Fruit fly (Drosophila melanogaster) whole organism, embryonic: ENCODE data around the gene CG4101.

Source experiments
- CG10267 ChIP-seq: fragments of 200-800 bp; sonication (Bioruptor generic); optimal IDR thresholded peaks from 2 replicates; lab custom pipeline; 2018; ENCODE audit warnings: missing biosample characterization, mild to moderate bottlenecking, missing genetic modification characterization, moderate library complexity
- CG10431 ChIP-seq: fragments of 200-800 bp; sonication (Bioruptor generic); optimal IDR thresholded peaks from 3 replicates; lab custom pipeline; 2018; ENCODE audit warnings: missing biosample characterization, mild to moderate bottlenecking, missing genetic modification characterization
- CG10979 ChIP-seq: fragments of 200-800 bp; sonication (Bioruptor generic); optimal IDR thresholded peaks from 2 replicates; lab custom pipeline; 2018; ENCODE audit warnings: missing biosample characterization, mild to moderate bottlenecking, missing genetic modification characterization, moderate library complexity
- CG11247 ChIP-seq: fragments of 200-800 bp; sonication (Bioruptor generic); IDR thresholded peaks from 2 replicates; pipeline ENCODE4 v1.3.6; 2022; ENCODE audit warnings: missing biosample characterization, missing genetic modification characterization
- CG13424 ChIP-seq: fragments of 200-800 bp; sonication (Bioruptor generic); optimal IDR thresholded peaks from 2 replicates; lab custom pipeline; 2019; ENCODE audit warnings: missing biosample characterization, mild to moderate bottlenecking, missing genetic modification characterization, moderate library complexity
- CG14860 ChIP-seq: fragments of 200-800 bp; sonication (Bioruptor generic); IDR thresholded peaks from 3 replicates; pipeline ENCODE4 v1.3.6; 2022; ENCODE audit warnings: missing biosample characterization, missing genetic modification characterization; ENCODE audit not compliant: partially characterized antibody
- CG15011 ChIP-seq: fragments of 200-800 bp; sonication (Bioruptor generic); optimal IDR thresholded peaks from 3 replicates; lab custom pipeline; 2018; ENCODE audit warnings: missing biosample characterization, mild to moderate bottlenecking, missing genetic modification characterization
- CG15514 ChIP-seq: fragments of 200-800 bp; sonication (Bioruptor generic); optimal IDR thresholded peaks from 3 replicates; lab custom pipeline; 2017; ENCODE audit warnings: missing biosample characterization, missing genetic modification characterization, mild to moderate bottlenecking, moderate library complexity, missing genetic modification reagents
- CG17186 ChIP-seq: fragments of 200-800 bp; sonication (Bioruptor generic); optimal IDR thresholded peaks from 3 replicates; lab custom pipeline; 2017; ENCODE audit warnings: missing biosample characterization, missing genetic modification reagents, missing genetic modification characterization
- CG2129 ChIP-seq: fragments of 200-800 bp; sonication (Bioruptor generic); IDR thresholded peaks from 2 replicates; pipeline ENCODE4 v1.3.6; 2022; ENCODE audit warnings: missing biosample characterization, missing genetic modification characterization; ENCODE audit not compliant: partially characterized antibody
- CG30431 ChIP-seq: fragments of 200-800 bp; sonication (Bioruptor generic); optimal IDR thresholded peaks from 2 replicates; lab custom pipeline; 2017; ENCODE audit warnings: missing biosample characterization, missing genetic modification characterization
- CG34224 ChIP-seq: fragments of 200-800 bp; sonication (Bioruptor generic); IDR thresholded peaks from 3 replicates; pipeline ENCODE4 v1.3.6; 2022; ENCODE audit warnings: missing biosample characterization, missing genetic modification characterization; ENCODE audit not compliant: partially characterized antibody
- CG3995 ChIP-seq: fragments of 200-800 bp; sonication (Bioruptor generic); optimal IDR thresholded peaks from 3 replicates; lab custom pipeline; 2016; ENCODE audit warnings: missing biosample characterization, missing genetic modification characterization
- CG4617 ChIP-seq: fragments of 200-800 bp; sonication (Bioruptor generic); optimal IDR thresholded peaks from 3 replicates; lab custom pipeline; 2016; ENCODE audit warnings: missing biosample characterization, missing genetic modification characterization, borderline replicate concordance
- CG6854 ChIP-seq: fragments of 200-800 bp; sonication (Bioruptor generic); optimal IDR thresholded peaks from 3 replicates; lab custom pipeline; 2017; ENCODE audit warnings: missing biosample characterization, mild to moderate bottlenecking, missing genetic modification characterization
- CTCF ChIP-seq: fragments of 200-800 bp; sonication (Bioruptor generic); optimal IDR thresholded peaks from 2 replicates; lab custom pipeline; 2017; ENCODE audit warnings: missing biosample characterization, mild to moderate bottlenecking, missing genetic modification characterization, moderate library complexity
- Doc3 ChIP-seq: fragments of 200-800 bp; sonication (Bioruptor generic); IDR thresholded peaks from 3 replicates; pipeline ENCODE4 v1.3.6; 2022; ENCODE audit warnings: missing biosample characterization, missing genetic modification characterization; ENCODE audit not compliant: partially characterized antibody
- Dp ChIP-seq: fragments of 200-800 bp; sonication (Bioruptor generic); optimal IDR thresholded peaks from 2 replicates; lab custom pipeline; 2018; ENCODE audit warnings: missing biosample characterization, mild to moderate bottlenecking, missing genetic modification characterization, moderate library complexity
- E2f2 ChIP-seq: fragments of 200-800 bp; sonication (Bioruptor generic); IDR thresholded peaks from 2 replicates; pipeline ENCODE4 v1.3.6; 2022; ENCODE audit warnings: missing biosample characterization, missing genetic modification characterization
- Elba2 ChIP-seq: fragments of 200-800 bp; sonication (Bioruptor generic); optimal IDR thresholded peaks from 3 replicates; lab custom pipeline; 2016; ENCODE audit warnings: missing biosample characterization, missing genetic modification characterization
- Ets97D ChIP-seq: fragments of 200-800 bp; sonication (Bioruptor generic); optimal IDR thresholded peaks from 3 replicates; lab custom pipeline; 2016; ENCODE audit warnings: missing biosample characterization, missing genetic modification characterization
- HLHmδ ChIP-seq: fragments of 200-800 bp; sonication (Bioruptor generic); optimal IDR thresholded peaks from 2 replicates; lab custom pipeline; 2018; ENCODE audit warnings: missing biosample characterization, mild to moderate bottlenecking, missing genetic modification characterization, moderate library complexity
- HmgZ ChIP-seq: fragments of 200-800 bp; sonication (Bioruptor generic); optimal IDR thresholded peaks from 2 replicates; lab custom pipeline; 2018; ENCODE audit warnings: missing biosample characterization, mild to moderate bottlenecking, missing genetic modification characterization
- MBD-R2 ChIP-seq: fragments of 200-800 bp; sonication (Bioruptor generic); IDR thresholded peaks from 2 replicates; pipeline ENCODE4 v1.3.6; 2022; ENCODE audit warnings: missing biosample characterization, missing genetic modification characterization
- MESR4 ChIP-seq: fragments of 200-800 bp; sonication (Bioruptor generic); optimal IDR thresholded peaks from 2 replicates; lab custom pipeline; 2018; ENCODE audit warnings: missing biosample characterization, mild to moderate bottlenecking, missing genetic modification characterization, moderate library complexity
- Nf-YB ChIP-seq: fragments of 200-800 bp; sonication (Bioruptor generic); optimal IDR thresholded peaks from 3 replicates; lab custom pipeline; 2019; ENCODE audit warnings: missing biosample characterization, mild to moderate bottlenecking, missing genetic modification characterization, moderate library complexity
- Opbp ChIP-seq: fragments of 200-800 bp; sonication (Bioruptor generic); IDR thresholded peaks from 3 replicates; pipeline ENCODE4 v1.3.6; 2022; ENCODE audit warnings: missing biosample characterization, missing genetic modification characterization; ENCODE audit not compliant: partially characterized antibody
- Pdp1 ChIP-seq, 2 experiments: fragments of 200-800 bp; sonication (Bioruptor generic); optimal IDR thresholded peaks; 3 replicates each; lab custom pipeline; 2016; ENCODE audit warnings: missing biosample characterization in 2 of 2, missing genetic modification characterization in 2 of 2, mild to moderate bottlenecking in 1 of 2, moderate library complexity in 1 of 2
- Scr ChIP-seq: fragments of 200-800 bp; sonication (Bioruptor generic); IDR thresholded peaks from 2 replicates; pipeline ENCODE4 v1.3.6; 2022; ENCODE audit warnings: missing biosample characterization, missing genetic modification characterization; ENCODE audit not compliant: partially characterized antibody
- Sin3A ChIP-seq: fragments of >200 bp; optimal IDR thresholded peaks from 2 replicates; lab custom pipeline; 2018
- Sry-δ ChIP-seq: fragments of 200-800 bp; sonication (Bioruptor generic); optimal IDR thresholded peaks from 2 replicates; lab custom pipeline; 2016; ENCODE audit warnings: missing biosample characterization, missing genetic modification characterization
- Stat92E ChIP-seq, 3 experiments: fragments of >200 bp in 2 of 3; fragments of 200-800 bp in 1 of 3; sonication (Bioruptor generic) in 1 of 3; optimal IDR thresholded peaks; 2 replicates each; lab custom pipeline; 2017 to 2019; ENCODE audit warnings: missing biosample characterization in 3 of 3, missing genetic modification characterization in 3 of 3, mild to moderate bottlenecking in 1 of 3, moderate library complexity in 1 of 3
- amos ChIP-seq: fragments of 200-800 bp; sonication (Bioruptor generic); IDR thresholded peaks from 2 replicates; pipeline ENCODE4 v1.3.6; 2022; ENCODE audit warnings: missing biosample characterization, missing genetic modification characterization; ENCODE audit not compliant: partially characterized antibody
- dm ChIP-seq: fragments of 200-800 bp; sonication (Bioruptor generic); optimal IDR thresholded peaks from 3 replicates; lab custom pipeline; 2016; ENCODE audit warnings: missing biosample characterization, missing genetic modification characterization
- eve ChIP-seq, 2 experiments: fragments of >200 bp; optimal IDR thresholded peaks; 2 replicates each; lab custom pipeline; 2017; ENCODE audit warnings: missing biosample characterization in 2 of 2, missing genetic modification characterization in 2 of 2
- gem ChIP-seq: fragments of 200-800 bp; sonication (Bioruptor generic); optimal IDR thresholded peaks from 2 replicates; lab custom pipeline; 2019; ENCODE audit warnings: missing biosample characterization, mild to moderate bottlenecking, missing genetic modification characterization, moderate library complexity
- gfzf ChIP-seq: fragments of 200-800 bp; sonication (Bioruptor generic); optimal IDR thresholded peaks from 2 replicates; lab custom pipeline; 2016; ENCODE audit warnings: missing biosample characterization, mild to moderate bottlenecking, missing genetic modification characterization, moderate library complexity
- insv ChIP-seq, 2 experiments: fragments of 200-800 bp; sonication (Bioruptor generic); optimal IDR thresholded peaks; 3 replicates each; lab custom pipeline; 2016 to 2018; ENCODE audit warnings: missing biosample characterization in 2 of 2, missing genetic modification characterization in 2 of 2
- nmo ChIP-seq: fragments of 200-800 bp; sonication (Bioruptor generic); optimal IDR thresholded peaks from 2 replicates; lab custom pipeline; 2018; ENCODE audit warnings: missing biosample characterization, mild to moderate bottlenecking, missing genetic modification characterization, moderate library complexity
- pan ChIP-seq, 4 experiments: fragments of >200 bp in 3 of 4; fragments of 200-800 bp in 1 of 4; sonication (Bioruptor generic) in 1 of 4; optimal IDR thresholded peaks in 3 of 4; IDR thresholded peaks in 1 of 4; 2 replicates each; pipeline versions ENCODE4 v1.3.6 to Lab custom; 2017 to 2022; ENCODE audit warnings: missing biosample characterization in 2 of 4, missing genetic modification characterization in 2 of 4, mixed read lengths in 1 of 4
- scrt ChIP-seq: fragments of 200-800 bp; sonication (Bioruptor generic); optimal IDR thresholded peaks from 2 replicates; lab custom pipeline; 2018; ENCODE audit warnings: missing biosample characterization, mild to moderate bottlenecking, missing genetic modification characterization, moderate library complexity
- sens ChIP-seq: fragments of 200-800 bp; sonication (Bioruptor generic); peaks from one replicate; lab custom pipeline; 2016; ENCODE audit warnings: missing biosample characterization, missing genetic modification characterization
- so ChIP-seq: fragments of 200-800 bp; sonication (Bioruptor generic); IDR thresholded peaks from 3 replicates; pipeline ENCODE4 v1.3.6; 2022; ENCODE audit warnings: missing biosample characterization, missing genetic modification characterization
- stwl ChIP-seq: fragments of 200-800 bp; sonication (Bioruptor generic); optimal IDR thresholded peaks from 3 replicates; lab custom pipeline; 2018; ENCODE audit warnings: missing biosample characterization, mild to moderate bottlenecking, missing genetic modification characterization, moderate library complexity
- tna ChIP-seq: fragments of 200-800 bp; sonication (Bioruptor generic); IDR thresholded peaks from 2 replicates; pipeline ENCODE4 v1.3.6; 2022; ENCODE audit warnings: missing biosample characterization, missing genetic modification characterization; ENCODE audit not compliant: partially characterized antibody
- zen ChIP-seq: fragments of 200-800 bp; sonication (Bioruptor generic); optimal IDR thresholded peaks from 3 replicates; lab custom pipeline; 2018; ENCODE audit warnings: missing biosample characterization, mild to moderate bottlenecking, missing genetic modification characterization, moderate library complexity

CG4101 gene

dm6 chr3L:16590860-16591259 lies 21.4 kb upstream of the CG4101 start, which contains the start of gene tra (continued):
- peak; percentile 60 for TF ChIP-seq Doc3 (GFP tag; lab: Robert Waterston, UW)
- TF ChIP-seq Ets97D (GFP tag; lab: Kevin White, UChicago): peak; percentile 33
- TF ChIP-seq Nf-YB (GFP tag; lab: Kevin White, UChicago): no peak
- peak; percentile 27 for TF ChIP-seq zen
- peak; percentile 82 for TF ChIP-seq MESR4 (GFP tag; lab: Kevin White, UChicago)
- TF ChIP-seq amos: peak; percentile 61
- no peak for TF ChIP-seq CG13424 (tag; lab: Kevin White, UChicago)
- TF ChIP-seq CG34224 (GFP tag; lab: Robert Waterston, UW): peak; percentile 36; the same call in 1 of the 3 replicates
- TF ChIP-seq CG30431 (GFP tag; lab: Kevin White, UChicago): no peak
- TF ChIP-seq eve (GFP tag; optimal IDR thresholded peaks at IDR 0.05; lab: Kevin White, UChicago): no peak
- TF ChIP-seq Sry-δ (GFP tag; lab: Kevin White, UChicago): peak; percentile 67
- peak; percentile 50; the same call in 1 of the 2 replicates for TF ChIP-seq tna
- peak in 1 of 3 experiments; percentile 47 for TF ChIP-seq Stat92E (GFP tag; optimal IDR thresholded peaks at IDR 0.05; lab: Kevin White, UChicago)
- peak; percentile 73 for TF ChIP-seq Elba2 (GFP tag; lab: Kevin White, UChicago)
- TF ChIP-seq CG14860 (GFP tag; lab: Robert Waterston, UW): 0 out of 3 replicates have a peak, but pooled peaks have one; percentile 13
- TF ChIP-seq gfzf: peak; percentile 82
- TF ChIP-seq CG10267 (tag; lab: Kevin White, UChicago): peak; percentile 45
- TF ChIP-seq CG2129 (GFP tag; lab: Robert Waterston, UW): peak; percentile 28; the same call in 1 of the 2 replicates
- peak; percentile 72 for TF ChIP-seq sens (GFP tag; lab: Kevin White, UChicago)
- TF ChIP-seq stwl (tag; lab: Kevin White, UChicago): peak; percentile 64
- TF ChIP-seq HmgZ (tag; lab: Kevin White, UChicago): peak; percentile 11
- peak; percentile 17 for TF ChIP-seq dm (GFP tag; lab: Kevin White, UChicago)
- TF ChIP-seq CG15011 (GFP tag; lab: Kevin White, UChicago): no peak
- peak; percentile 42 for TF ChIP-seq Sin3A
- peak; percentile 12 for TF ChIP-seq CTCF
- TF ChIP-seq Scr (GFP tag; lab: Robert Waterston, UW): peak; percentile 70
- TF ChIP-seq CG3995 (GFP tag; lab: Kevin White, UChicago): peak; percentile 70
- no peak for TF ChIP-seq CG10431 (GFP tag; lab: Kevin White, UChicago)
- TF ChIP-seq CG4617 (GFP tag; lab: Kevin White, UChicago): peak; percentile 75
- TF ChIP-seq CG10979 (tag; lab: Kevin White, UChicago): peak; percentile 4
- TF ChIP-seq Opbp (GFP tag; lab: Robert Waterston, UW): peak; percentile 83
- TF ChIP-seq insv (GFP tag; optimal IDR thresholded peaks at IDR 0.05; lab: Kevin White, UChicago): peak in 1 of 2 experiments; percentile 64
- TF ChIP-seq CG6854 (GFP tag; lab: Kevin White, UChicago): no peak
- no peak for TF ChIP-seq so (GFP tag; lab: Robert Waterston, UW)
- TF ChIP-seq CG11247 (GFP tag; lab: Robert Waterston, UW): no peak
- peak; percentile 1 for TF ChIP-seq HLHmδ (GFP tag; lab: Kevin White, UChicago)
- peak; percentile 76 for TF ChIP-seq E2f2
- TF ChIP-seq CG17186 (GFP tag; lab: Kevin White, UChicago): peak; percentile 31
- TF ChIP-seq CG15514 (GFP tag; lab: Kevin White, UChicago): peak; percentile 42
- no peak for TF ChIP-seq scrt (GFP tag; lab: Kevin White, UChicago)
- peak; percentile 72 for TF ChIP-seq Dp (GFP tag; lab: Kevin White, UChicago)
- no peak for TF ChIP-seq pan (optimal IDR thresholded peaks at IDR 0.05; lab: Kevin White, UChicago)
- no peak for TF ChIP-seq pan (GFP tag; optimal IDR thresholded peaks at IDR 0.05 in 1 of 2, IDR thresholded peaks at IDR 0.05 in 1 of 2)
- TF ChIP-seq gem (tag; lab: Kevin White, UChicago): no peak
- TF ChIP-seq MBD-R2 (GFP tag; lab: Robert Waterston, UW): peak; percentile 59
- peak; percentile 12 for TF ChIP-seq nmo (GFP tag; lab: Kevin White, UChicago)
- no peak for TF ChIP-seq Pdp1 (GFP tag; optimal IDR thresholded peaks at IDR 0.05; lab: Kevin White, UChicago)
